Fruit fly (Drosophila melanogaster): ENCODE data around the gene Bhmt.

DNA sequence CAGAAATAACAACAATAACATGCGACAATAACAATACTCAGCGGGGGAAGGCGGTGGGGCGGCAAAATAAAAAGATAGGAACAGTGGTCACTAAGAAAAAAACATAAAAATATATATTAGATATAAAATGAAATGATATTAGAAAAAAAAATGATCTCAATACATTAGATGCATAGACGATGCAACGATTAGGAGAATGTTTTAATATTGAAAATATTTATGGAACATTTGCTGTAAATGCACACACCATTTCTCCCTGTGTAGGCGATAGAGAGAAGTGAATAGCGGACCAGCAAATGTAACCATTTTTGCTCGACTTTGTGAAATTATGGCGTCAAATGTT, 9.1 kb upstream of the Bhmt start:
- TF ChIP-seq Mnt (GFP tag; optimal IDR thresholded peaks at IDR 0.05) (peak; percentile 62), tj (GFP tag; optimal IDR thresholded peaks at IDR 0.05) (peak; percentile 49), pad (GFP tag; optimal IDR thresholded peaks at IDR 0.05) (peak; percentile 49), CG11617 (GFP tag; optimal IDR thresholded peaks at IDR 0.05) (peak; percentile 81)
